Fruit fly (Drosophila melanogaster) whole organism, embryonic: ENCODE results near the gene CG4955.

ENCODE experiments used
- CG11560 ChIP-seq: fragments of 200-800 bp; sonication (Bioruptor generic); IDR thresholded peaks from 3 replicates; pipeline ENCODE4 v1.3.6; 2022; ENCODE audit warnings: missing biosample characterization, missing genetic modification characterization
- CG8478 ChIP-seq: fragments of >200 bp; optimal IDR thresholded peaks from 2 replicates; lab custom pipeline; 2018
- Hr39 ChIP-seq: fragments of >200 bp; optimal IDR thresholded peaks from 2 replicates; lab custom pipeline; 2017
- Hr78 ChIP-seq, 2 experiments: fragments of 200-800 bp in 1 of 2; fragments of >200 bp in 1 of 2; sonication (Bioruptor generic) in 1 of 2; optimal IDR thresholded peaks; 2 replicates each; lab custom pipeline; 2017 to 2019; ENCODE audit warnings: missing biosample characterization in 2 of 2, missing genetic modification characterization in 2 of 2, mild to moderate bottlenecking in 1 of 2, moderate library complexity in 1 of 2
- Nf-YB ChIP-seq: fragments of 200-800 bp; sonication (Bioruptor generic); optimal IDR thresholded peaks from 3 replicates; lab custom pipeline; 2019; ENCODE audit warnings: missing biosample characterization, mild to moderate bottlenecking, missing genetic modification characterization, moderate library complexity
- dmrt11E ChIP-seq: fragments of 200-800 bp; sonication (Bioruptor generic); optimal IDR thresholded peaks from 3 replicates; lab custom pipeline; 2018; ENCODE audit warnings: missing biosample characterization, mild to moderate bottlenecking, missing genetic modification characterization, moderate library complexity
- knrl ChIP-seq: fragments of 200-800 bp; sonication (Bioruptor generic); IDR thresholded peaks from 3 replicates; pipeline ENCODE4 v1.3.6; 2022; ENCODE audit warnings: missing biosample characterization, missing genetic modification characterization; ENCODE audit not compliant: partially characterized antibody
- prd ChIP-seq, 3 experiments: fragments of >200 bp in 2 of 3; fragments of 200-800 bp in 1 of 3; sonication (Bioruptor generic) in 1 of 3; optimal IDR thresholded peaks in 2 of 3; IDR thresholded peaks in 1 of 3; 2 replicates in 2 of 3; 3 replicates in 1 of 3; pipeline versions ENCODE4 v1.3.6 to Lab custom; 2017 to 2022; ENCODE audit warnings: missing biosample characterization in 1 of 3, missing genetic modification characterization in 1 of 3
- ssp ChIP-seq: fragments of 200-800 bp; sonication (Bioruptor generic); IDR thresholded peaks from 2 replicates; pipeline ENCODE4 v1.3.6; 2022; ENCODE audit warnings: missing biosample characterization, missing genetic modification characterization
- sug ChIP-seq: fragments of 200-800 bp; optimal IDR thresholded peaks from 2 replicates; lab custom pipeline; 2019; ENCODE audit warnings: missing biosample characterization, mild to moderate bottlenecking, missing genetic modification characterization, moderate library complexity
- tll ChIP-seq, 2 experiments: fragments of 200-800 bp in 1 of 2; fragments of >200 bp in 1 of 2; sonication (Bioruptor generic) in 1 of 2; optimal IDR thresholded peaks; 2 replicates each; lab custom pipeline; 2017 to 2019; ENCODE audit warnings: missing biosample characterization in 2 of 2, missing genetic modification characterization in 2 of 2, mild to moderate bottlenecking in 1 of 2, moderate library complexity in 1 of 2

- no peak for TF ChIP-seq dmrt11E (tag; lab: Kevin White, UChicago)
- peak; percentile 70 for TF ChIP-seq Hr39 (lab: Kevin White, UChicago)
- TF ChIP-seq tll (GFP tag; optimal IDR thresholded peaks at IDR 0.05; lab: Kevin White, UChicago) = no peak
- TF ChIP-seq ssp (GFP tag; lab: Robert Waterston, UW) = no peak
- TF ChIP-seq Nf-YB (GFP tag; lab: Kevin White, UChicago) = no peak
- no peak for TF ChIP-seq CG11560 (tag; lab: Robert Waterston, UW)
- no peak for TF ChIP-seq CG8478 (lab: Kevin White, UChicago)
- no peak for TF ChIP-seq knrl (GFP tag; lab: Robert Waterston, UW)
- no peak for TF ChIP-seq sug (tag; lab: Kevin White, UChicago)
- no peak for TF ChIP-seq prd (optimal IDR thresholded peaks at IDR 0.05; lab: Kevin White, UChicago)
- no peak for TF ChIP-seq prd (GFP tag; IDR thresholded peaks at IDR 0.05; lab: Robert Waterston, UW)
- no peak for TF ChIP-seq Hr78 (GFP tag; optimal IDR thresholded peaks at IDR 0.05; lab: Kevin White, UChicago)
These were observed 33.3 kb upstream of the CG4955 start for dm6 chrX:17047730-17048577.
